Fruit fly (Drosophila melanogaster): ENCODE measurements around the gene CG34316.

Gene CG34316

DNA sequence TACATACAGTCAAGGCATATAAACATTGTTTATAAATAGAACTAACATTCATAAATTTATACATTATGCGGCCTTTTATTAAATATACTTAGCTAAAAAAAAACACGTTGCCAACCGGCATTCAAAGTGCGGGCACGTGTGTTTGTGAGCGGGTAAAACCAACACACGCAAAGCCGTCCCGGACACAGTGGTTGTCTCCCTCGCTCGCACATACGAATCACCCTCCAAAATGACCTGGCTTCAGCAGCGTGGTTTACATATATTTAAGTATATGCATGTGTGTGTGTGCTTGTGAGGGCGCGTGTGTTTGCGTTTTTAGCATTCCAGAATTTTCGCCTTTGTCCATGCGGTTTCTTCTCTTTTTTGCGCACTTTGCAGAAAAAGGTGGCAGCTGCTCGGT, 13.1 kb downstream of the CG34316 start (continued):
- TF ChIP-seq pita (GFP tag; optimal IDR thresholded peaks at IDR 0.05), result no peak
- no peak for TF ChIP-seq crc (GFP tag; optimal IDR thresholded peaks at IDR 0.05)
- TF ChIP-seq peb (GFP tag; IDR thresholded peaks at IDR 0.05), result no peak
- TF ChIP-seq twi (tag; optimal IDR thresholded peaks at IDR 0.05), result peak; percentile 40
- TF ChIP-seq hb (GFP tag; IDR thresholded peaks at IDR 0.05; ENCODE audit: partially characterized antibody), result no peak
- TF ChIP-seq mld (GFP tag; IDR thresholded peaks at IDR 0.05; ENCODE audit: partially characterized antibody), result no peak
- TF ChIP-seq CG5245 (GFP tag; optimal IDR thresholded peaks at IDR 0.05), result no peak
- no peak for TF ChIP-seq Gsc (GFP tag; IDR thresholded peaks at IDR 0.05)
- peak; percentile 30 for TF ChIP-seq lbe (GFP tag; optimal IDR thresholded peaks at IDR 0.05)
- no peak for TF ChIP-seq CG13123 (GFP tag; optimal IDR thresholded peaks at IDR 0.05)
- TF ChIP-seq CG5180 (GFP tag; optimal IDR thresholded peaks at IDR 0.05), result no peak
- no peak for TF ChIP-seq CG10147 (GFP tag; optimal IDR thresholded peaks at IDR 0.05)
- no peak for TF ChIP-seq CG2116 (GFP tag; optimal IDR thresholded peaks at IDR 0.05)
- no peak for TF ChIP-seq tna (GFP tag; IDR thresholded peaks at IDR 0.05; ENCODE audit: partially characterized antibody)
- peak; percentile 81 for TF ChIP-seq cwo (GFP tag; optimal IDR thresholded peaks at IDR 0.05)
- TF ChIP-seq seq (GFP tag; IDR thresholded peaks at IDR 0.05), result no peak
- no peak for TF ChIP-seq Mes4 (GFP tag; optimal IDR thresholded peaks at IDR 0.05)
- TF ChIP-seq CG6813 (GFP tag; optimal IDR thresholded peaks at IDR 0.05), result no peak
- TF ChIP-seq CG9876 (GFP tag; optimal IDR thresholded peaks at IDR 0.05), result no peak
- TF ChIP-seq CG8388 (GFP tag; optimal IDR thresholded peaks at IDR 0.05), result no peak
- peak; percentile 97 for TF ChIP-seq sd (tag; optimal IDR thresholded peaks at IDR 0.05)
- TF ChIP-seq ftz-f1 (GFP tag; optimal IDR thresholded peaks at IDR 0.05), result peak; percentile 53
- TF ChIP-seq yki (optimal IDR thresholded peaks at IDR 0.05), result no peak
- TF ChIP-seq CG17912 (GFP tag; optimal IDR thresholded peaks at IDR 0.05), result peak; percentile 68
- no peak for TF ChIP-seq gt (GFP tag; IDR thresholded peaks at IDR 0.05)
- TF ChIP-seq CG15073 (GFP tag; optimal IDR thresholded peaks at IDR 0.05), result no peak
- no peak for TF ChIP-seq fd3F (GFP tag; optimal IDR thresholded peaks at IDR 0.05)
- no peak for TF ChIP-seq CG3163 (GFP tag; optimal IDR thresholded peaks at IDR 0.05)
- no peak for TF ChIP-seq CG15269 (tag; optimal IDR thresholded peaks at IDR 0.05)
- TF ChIP-seq CG10321 (GFP tag; IDR thresholded peaks at IDR 0.05), result peak; percentile 97
- TF ChIP-seq CG6854 (GFP tag; optimal IDR thresholded peaks at IDR 0.05), result no peak
- TF ChIP-seq nerfin-2 (GFP tag; IDR thresholded peaks at IDR 0.05; ENCODE audit: partially characterized antibody), result no peak
- peak; percentile 5 for TF ChIP-seq pzg (GFP tag; optimal IDR thresholded peaks at IDR 0.05)
- peak in 1 of 2 experiments; percentile 16 for TF ChIP-seq tll (GFP tag; optimal IDR thresholded peaks at IDR 0.05)
- no peak for TF ChIP-seq zen2 (GFP tag; IDR thresholded peaks at IDR 0.05; ENCODE audit: partially characterized antibody)
- TF ChIP-seq Hey (tag; optimal IDR thresholded peaks at IDR 0.05), result peak; percentile 64
- no peak for TF ChIP-seq jing (GFP tag; optimal IDR thresholded peaks at IDR 0.05)
- TF ChIP-seq croc (GFP tag; conservative IDR thresholded peaks at IDR 0.05), result no peak
- no peak for TF ChIP-seq klu (GFP tag; IDR thresholded peaks at IDR 0.05)
- TF ChIP-seq CG18599 (GFP tag; optimal IDR thresholded peaks at IDR 0.05), result no peak
- TF ChIP-seq Atf-2 (GFP tag; optimal IDR thresholded peaks at IDR 0.05), result no peak
- TF ChIP-seq Awh (GFP tag; IDR thresholded peaks at IDR 0.05), result no peak
- TF ChIP-seq NFAT (GFP tag; IDR thresholded peaks at IDR 0.05), result peak; percentile 63; the same call in 1 of the 2 replicates
- peak; percentile 94 for TF ChIP-seq YL-1 (GFP tag; optimal IDR thresholded peaks at IDR 0.05)
- no peak for TF ChIP-seq CG11456 (GFP tag; IDR thresholded peaks at IDR 0.05)
- TF ChIP-seq CG15514 (GFP tag; optimal IDR thresholded peaks at IDR 0.05), result peak; percentile 9
- TF ChIP-seq Bteb2 (GFP tag; optimal IDR thresholded peaks at IDR 0.05), result no peak
- no peak for TF ChIP-seq CG7745 (tag; optimal IDR thresholded peaks at IDR 0.05)
- no peak for TF ChIP-seq CG31388 (GFP tag; optimal IDR thresholded peaks at IDR 0.05)
- peak; percentile 82 for TF ChIP-seq CG15479 (GFP tag; optimal IDR thresholded peaks at IDR 0.05)
- TF ChIP-seq sug (tag; optimal IDR thresholded peaks at IDR 0.05), result no peak

All from whole organism, embryonic.